Fruit fly (Drosophila melanogaster) whole organism, embryonic: Measurements from ENCODE around the gene Sfp38D.

Experiments used
- ATbp ChIP-seq: fragments of 200-800 bp; sonication (Bioruptor generic); optimal IDR thresholded peaks from 2 replicates; lab custom pipeline; 2017; ENCODE audit warnings: missing biosample characterization, mild to moderate bottlenecking, missing genetic modification characterization, missing genetic modification reagents
- Bdp1 ChIP-seq: fragments of 200-800 bp; sonication (Bioruptor generic); optimal IDR thresholded peaks from 3 replicates; lab custom pipeline; 2016; ENCODE audit warnings: missing biosample characterization, missing genetic modification characterization
- CG10565 ChIP-seq: fragments of 200-800 bp; sonication (Bioruptor generic); optimal IDR thresholded peaks from 3 replicates; lab custom pipeline; 2016; ENCODE audit warnings: missing biosample characterization, mild to moderate bottlenecking, missing genetic modification characterization
- CG11247 ChIP-seq: fragments of 200-800 bp; sonication (Bioruptor generic); IDR thresholded peaks from 2 replicates; pipeline ENCODE4 v1.3.6; 2022; ENCODE audit warnings: missing biosample characterization, missing genetic modification characterization
- CG11504 ChIP-seq: fragments of 200-800 bp; sonication (Bioruptor generic); optimal IDR thresholded peaks from 3 replicates; lab custom pipeline; 2019; ENCODE audit warnings: missing biosample characterization, mild to moderate bottlenecking, missing genetic modification characterization, moderate library complexity
- CG15073 ChIP-seq: fragments of 200-800 bp; sonication (Bioruptor generic); optimal IDR thresholded peaks from 2 replicates; lab custom pipeline; 2016; ENCODE audit warnings: missing biosample characterization, missing genetic modification characterization
- CG1529 ChIP-seq: fragments of 200-800 bp; sonication (Bioruptor generic); optimal IDR thresholded peaks from 3 replicates; lab custom pipeline; 2018; ENCODE audit warnings: missing biosample characterization, missing genetic modification characterization
- CG1602 ChIP-seq: fragments of 200-800 bp; sonication (Bioruptor generic); optimal IDR thresholded peaks from 3 replicates; lab custom pipeline; 2016; ENCODE audit warnings: missing biosample characterization, missing genetic modification characterization
- CG2875 ChIP-seq: fragments of 200-800 bp; sonication (Bioruptor generic); optimal IDR thresholded peaks from 2 replicates; lab custom pipeline; 2017; ENCODE audit warnings: missing biosample characterization, mild to moderate bottlenecking, missing genetic modification characterization, missing genetic modification reagents
- CG32532 ChIP-seq: fragments of 200-800 bp; sonication (Bioruptor generic); IDR thresholded peaks from 2 replicates; pipeline ENCODE4 v1.3.6; 2022; ENCODE audit warnings: missing biosample characterization, missing genetic modification characterization
- CG3281 ChIP-seq: fragments of 200-800 bp; sonication (Bioruptor generic); optimal IDR thresholded peaks from 3 replicates; lab custom pipeline; 2017; ENCODE audit warnings: missing biosample characterization, mild to moderate bottlenecking, missing genetic modification characterization
- CG4820 ChIP-seq: fragments of 200-800 bp; sonication (Bioruptor generic); optimal IDR thresholded peaks from 3 replicates; lab custom pipeline; 2016; ENCODE audit warnings: missing biosample characterization, missing genetic modification characterization
- CG7987 ChIP-seq: fragments of 200-800 bp; sonication (Bioruptor generic); optimal IDR thresholded peaks from 2 replicates; lab custom pipeline; 2018; ENCODE audit warnings: missing biosample characterization, mild to moderate bottlenecking, missing genetic modification characterization, moderate library complexity
- Drgx ChIP-seq: fragments of 200-800 bp; sonication (Bioruptor generic); IDR thresholded peaks from 2 replicates; pipeline ENCODE4 v1.3.6; 2022; ENCODE audit warnings: missing biosample characterization, missing genetic modification characterization
- Eip74EF ChIP-seq, 2 experiments: fragments of 200-800 bp in 1 of 2; fragments of >200 bp in 1 of 2; sonication (Bioruptor generic) in 1 of 2; optimal IDR thresholded peaks; 2 replicates each; lab custom pipeline; 2017 to 2019; ENCODE audit warnings: missing biosample characterization in 2 of 2, missing genetic modification characterization in 2 of 2, mild to moderate bottlenecking in 1 of 2, moderate library complexity in 1 of 2
- HLH54F ChIP-seq: fragments of 200-800 bp; sonication (Bioruptor generic); optimal IDR thresholded peaks from 3 replicates; lab custom pipeline; 2016; ENCODE audit warnings: missing biosample characterization, missing genetic modification characterization
- Kr ChIP-seq: fragments of 200-800 bp; sonication (Bioruptor generic); optimal IDR thresholded peaks from 2 replicates; lab custom pipeline; 2017; ENCODE audit warnings: missing biosample characterization, mild to moderate bottlenecking, missing genetic modification characterization
- Mad ChIP-seq: fragments of 200-800 bp; sonication (Bioruptor generic); optimal IDR thresholded peaks from 2 replicates; lab custom pipeline; 2016; ENCODE audit warnings: missing biosample characterization, missing genetic modification characterization
- NFAT ChIP-seq: fragments of 200-800 bp; sonication (Bioruptor generic); IDR thresholded peaks from 2 replicates; pipeline ENCODE4 v1.3.6; 2022; ENCODE audit warnings: missing biosample characterization, missing genetic modification characterization
- Opbp ChIP-seq: fragments of 200-800 bp; sonication (Bioruptor generic); IDR thresholded peaks from 3 replicates; pipeline ENCODE4 v1.3.6; 2022; ENCODE audit warnings: missing biosample characterization, missing genetic modification characterization; ENCODE audit not compliant: partially characterized antibody
- Sry-δ ChIP-seq: fragments of 200-800 bp; sonication (Bioruptor generic); optimal IDR thresholded peaks from 2 replicates; lab custom pipeline; 2016; ENCODE audit warnings: missing biosample characterization, missing genetic modification characterization
- TFAM ChIP-seq: fragments of 200-800 bp; sonication (Bioruptor generic); optimal IDR thresholded peaks from 2 replicates; lab custom pipeline; 2017; ENCODE audit warnings: missing biosample characterization, missing genetic modification characterization, inconsistent platforms
- ap ChIP-seq: fragments of 200-800 bp; sonication (Bioruptor generic); IDR thresholded peaks from 2 replicates; pipeline ENCODE4 v1.3.6; 2022; ENCODE audit warnings: missing biosample characterization, missing genetic modification characterization
- bcd ChIP-seq: fragments of 200-800 bp; sonication (Bioruptor generic); optimal IDR thresholded peaks from 2 replicates; lab custom pipeline; 2017; ENCODE audit warnings: missing biosample characterization, mild to moderate bottlenecking, missing genetic modification characterization
- bsh ChIP-seq, 2 experiments: fragments of 200-800 bp; sonication (Bioruptor generic); optimal IDR thresholded peaks; 2 replicates each; lab custom pipeline; 2017 to 2018; ENCODE audit warnings: mild to moderate bottlenecking in 2 of 2, missing biosample characterization in 2 of 2, missing genetic modification characterization in 2 of 2, moderate library complexity in 1 of 2
- croc ChIP-seq: fragments of 200-800 bp; sonication (Bioruptor generic); conservative IDR thresholded peaks from 3 replicates; pipeline ENCODE4 v1.3.6; 2022; ENCODE audit warnings: missing biosample characterization, missing genetic modification characterization
- crol ChIP-seq: fragments of 200-800 bp; sonication (Bioruptor generic); IDR thresholded peaks from 2 replicates; pipeline ENCODE4 v1.3.6; 2022; ENCODE audit warnings: missing biosample characterization, missing genetic modification characterization
- danr ChIP-seq: fragments of 200-800 bp; sonication (Bioruptor generic); IDR thresholded peaks from 2 replicates; pipeline ENCODE4 v1.3.6; 2022; ENCODE audit warnings: missing biosample characterization, missing genetic modification characterization
- hb ChIP-seq: fragments of 200-800 bp; sonication (Bioruptor generic); IDR thresholded peaks from 3 replicates; pipeline ENCODE4 v1.3.6; 2022; ENCODE audit warnings: missing biosample characterization, missing genetic modification characterization; ENCODE audit not compliant: partially characterized antibody
- kah ChIP-seq: fragments of 200-800 bp; sonication (Bioruptor generic); optimal IDR thresholded peaks from 2 replicates; lab custom pipeline; 2018; ENCODE audit warnings: missing biosample characterization, mild to moderate bottlenecking, missing genetic modification characterization
- kni ChIP-seq: fragments of 200-800 bp; sonication (Bioruptor generic); optimal IDR thresholded peaks from 3 replicates; lab custom pipeline; 2017; ENCODE audit warnings: mild to moderate bottlenecking, missing biosample characterization, missing genetic modification reagents, missing genetic modification characterization
- nerfin-2 ChIP-seq: fragments of 200-800 bp; sonication (Bioruptor generic); IDR thresholded peaks from 2 replicates; pipeline ENCODE4 v1.3.6; 2022; ENCODE audit warnings: missing biosample characterization, missing genetic modification characterization; ENCODE audit not compliant: partially characterized antibody
- pros ChIP-seq: fragments of 200-800 bp; sonication (Bioruptor generic); optimal IDR thresholded peaks from 3 replicates; lab custom pipeline; 2019; ENCODE audit warnings: missing biosample characterization, mild to moderate bottlenecking, missing genetic modification characterization, moderate library complexity
- sc ChIP-seq, 3 experiments: fragments of >200 bp in 2 of 3; fragments of 200-800 bp in 1 of 3; sonication (Bioruptor generic) in 1 of 3; optimal IDR thresholded peaks; 2 replicates in 2 of 3; 3 replicates in 1 of 3; lab custom pipeline; 2017; ENCODE audit warnings: mild to moderate bottlenecking in 1 of 3, missing biosample characterization in 1 of 3, missing genetic modification characterization in 1 of 3, missing genetic modification reagents in 1 of 3
- slp2 ChIP-seq: fragments of 200-800 bp; sonication (Bioruptor generic); optimal IDR thresholded peaks from 2 replicates; lab custom pipeline; 2016; ENCODE audit warnings: missing biosample characterization, missing genetic modification characterization
- tio ChIP-seq: fragments of 200-800 bp; sonication (Bioruptor generic); optimal IDR thresholded peaks from 2 replicates; lab custom pipeline; 2017; ENCODE audit warnings: missing biosample characterization, missing genetic modification characterization, inconsistent platforms
- ttk ChIP-seq: fragments of 200-800 bp; sonication (Bioruptor generic); IDR thresholded peaks from 2 replicates; pipeline ENCODE4 v2.1.2; 2022; ENCODE audit warnings: missing biosample characterization, missing genetic modification characterization
- twi ChIP-seq: fragments of 200-800 bp; optimal IDR thresholded peaks from 2 replicates; lab custom pipeline; 2019; ENCODE audit warnings: missing biosample characterization, mild to moderate bottlenecking, missing genetic modification characterization, moderate library complexity
- vfl ChIP-seq: fragments of 200-800 bp; sonication (Bioruptor generic); optimal IDR thresholded peaks from 2 replicates; lab custom pipeline; 2016; ENCODE audit warnings: missing biosample characterization, missing genetic modification characterization
- wor ChIP-seq: fragments of 200-800 bp; sonication (Bioruptor generic); IDR thresholded peaks from 2 replicates; pipeline ENCODE4 v1.3.6; 2022; ENCODE audit warnings: missing biosample characterization, missing genetic modification characterization
- yki ChIP-seq: fragments of >200 bp; optimal IDR thresholded peaks from 3 replicates; lab custom pipeline; 2018
- zfh2 ChIP-seq: fragments of 200-800 bp; sonication (Bioruptor generic); optimal IDR thresholded peaks from 2 replicates; lab custom pipeline; 2016; ENCODE audit warnings: missing biosample characterization, missing genetic modification characterization

The Sfp38D gene

dm6 chr2L:20645394-20645869, 4.7 kb downstream of the Sfp38D start, which contains the start of the genes phr6-4 and CG2608 (continued):
- TF ChIP-seq twi (tag; lab: Kevin White, UChicago): peak; percentile 91
- peak; percentile 46 for TF ChIP-seq kni (GFP tag; lab: Kevin White, UChicago)
- no peak for TF ChIP-seq pros (GFP tag; lab: Kevin White, UChicago)
- no peak for TF ChIP-seq yki (lab: Kevin White, UChicago)
- peak; percentile 83 for TF ChIP-seq NFAT
- TF ChIP-seq CG1529 (GFP tag; lab: Kevin White, UChicago): peak; percentile 87
- TF ChIP-seq CG32532 (GFP tag; lab: Robert Waterston, UW): peak; percentile 90
- TF ChIP-seq CG7987 (GFP tag; lab: Kevin White, UChicago): peak; percentile 81
- TF ChIP-seq HLH54F: peak; percentile 91
- peak; percentile 92 for TF ChIP-seq CG11504
- peak; percentile 54 for TF ChIP-seq CG15073 (GFP tag; lab: Kevin White, UChicago)
- peak; percentile 92 for TF ChIP-seq CG1602 (GFP tag; lab: Kevin White, UChicago)
- peak; percentile 89 for TF ChIP-seq zfh2 (GFP tag; lab: Kevin White, UChicago)
- TF ChIP-seq Sry-δ: peak; percentile 36
- TF ChIP-seq Bdp1 (GFP tag; lab: Kevin White, UChicago): peak; percentile 79
- TF ChIP-seq CG3281: peak; percentile 93
- TF ChIP-seq ap (GFP tag; lab: Robert Waterston, UW): peak; percentile 60; the same call in 1 of the 2 replicates
- TF ChIP-seq ATbp: peak; percentile 85
- TF ChIP-seq tio (GFP tag; lab: Kevin White, UChicago): peak; percentile 97
- peak; percentile 91 for TF ChIP-seq Drgx
- no peak for TF ChIP-seq nerfin-2 (GFP tag; lab: Robert Waterston, UW)
- TF ChIP-seq CG11247 (GFP tag; lab: Robert Waterston, UW): peak; percentile 66
- 0 out of 2 replicates have a peak, but pooled peaks have one; percentile 13 for TF ChIP-seq crol (GFP tag; lab: Robert Waterston, UW)
- TF ChIP-seq ttk (GFP tag; lab: Robert Waterston, UW): peak; percentile 81
- peak; percentile 92 for TF ChIP-seq bcd (GFP tag; lab: Kevin White, UChicago)
- peak; percentile 88 for TF ChIP-seq vfl
- TF ChIP-seq TFAM (GFP tag; lab: Kevin White, UChicago): peak; percentile 45
- TF ChIP-seq Mad (GFP tag; lab: Kevin White, UChicago): peak; percentile 87
- no peak for TF ChIP-seq sc (optimal IDR thresholded peaks at IDR 0.05; lab: Kevin White, UChicago)
- TF ChIP-seq sc (GFP tag; optimal IDR thresholded peaks at IDR 0.05; lab: Kevin White, UChicago): peak; percentile 86
- TF ChIP-seq CG2875: peak; percentile 86
- TF ChIP-seq Eip74EF (GFP tag; optimal IDR thresholded peaks at IDR 0.05; lab: Kevin White, UChicago): peak in 1 of 2 experiments; percentile 91
- no peak for TF ChIP-seq Opbp (GFP tag; lab: Robert Waterston, UW)
- TF ChIP-seq croc (GFP tag; lab: Robert Waterston, UW): peak; percentile 83
- TF ChIP-seq danr (GFP tag; lab: Robert Waterston, UW): peak; percentile 67
- TF ChIP-seq wor: peak; percentile 78
- peak; percentile 85 for TF ChIP-seq CG4820 (GFP tag; lab: Kevin White, UChicago)
- peak; percentile 81 for TF ChIP-seq slp2 (GFP tag; lab: Kevin White, UChicago)
- peak; percentile 68 for TF ChIP-seq CG10565 (GFP tag; lab: Kevin White, UChicago)
- no peak for TF ChIP-seq Kr
- no peak for TF ChIP-seq hb (GFP tag; lab: Robert Waterston, UW)
- TF ChIP-seq kah (GFP tag; lab: Kevin White, UChicago): peak; percentile 70
- peak; percentile 90 to 93 for TF ChIP-seq bsh (GFP tag; optimal IDR thresholded peaks at IDR 0.05; lab: Kevin White, UChicago)
- TF ChIP-seq, all 482 proteins: peak for 404
